Worm (Caenorhabditis elegans): ENCODE measurements around the gene Y116A8C.33.

- TF ChIP-seq unc-62 (GFP tag; optimal IDR thresholded peaks at IDR 0.05) = no peak
- TF ChIP-seq sptf-2 (GFP tag; optimal IDR thresholded peaks at IDR 0.05) = no peak
- no peak for TF ChIP-seq Y56A3A.18 (GFP tag; IDR thresholded peaks at IDR 0.05)
- TF ChIP-seq ama-1 (optimal IDR thresholded peaks at IDR 0.05) = no peak
- no peak for TF ChIP-seq ama-1 (GFP tag; optimal IDR thresholded peaks at IDR 0.05)
- no peak for TF ChIP-seq nhr-27 (tag; optimal IDR thresholded peaks at IDR 0.05)
These were observed 14.1 kb downstream of the Y116A8C.33 start for ce11 chrIV:17125967-17126366.
